Fruit fly (Drosophila melanogaster): ENCODE results near the gene noi.

The noi gene

DNA sequence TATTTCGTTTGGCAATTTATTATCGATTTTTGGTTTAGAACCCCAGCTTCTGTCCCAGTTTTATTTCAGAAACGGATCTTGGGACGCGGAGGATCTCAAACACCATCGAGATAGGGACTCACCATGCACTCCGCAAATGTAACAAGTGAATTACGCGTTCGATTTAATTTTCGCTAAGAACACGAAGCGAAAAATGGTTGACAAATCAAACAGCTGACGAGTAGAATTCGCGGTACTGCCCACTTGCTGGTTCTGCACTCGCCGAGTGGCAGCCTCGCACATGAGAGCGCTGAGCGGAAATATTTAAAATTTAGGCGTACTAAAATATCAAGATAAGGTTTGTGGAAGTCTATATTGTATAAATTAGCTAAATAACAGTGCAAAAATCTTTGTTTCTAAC lies 27.8 kb downstream of the noi start, which contains the start of gene Pi4KIIalpha (continued):
- TF ChIP-seq Sry-δ (GFP tag; optimal IDR thresholded peaks at IDR 0.05): peak; percentile 12
- no peak for TF ChIP-seq cato (GFP tag; optimal IDR thresholded peaks at IDR 0.05; ENCODE audit: borderline replicate concordance)
- no peak for TF ChIP-seq fu2 (GFP tag; optimal IDR thresholded peaks at IDR 0.05)
- peak; percentile 69 for TF ChIP-seq phol (tag; optimal IDR thresholded peaks at IDR 0.05)
- peak; percentile 66 for TF ChIP-seq CG15514 (GFP tag; optimal IDR thresholded peaks at IDR 0.05)
- no peak for TF ChIP-seq sd (tag; optimal IDR thresholded peaks at IDR 0.05)
- peak; percentile 40; the same call in 1 of the 3 replicates for TF ChIP-seq CG34422 (GFP tag; IDR thresholded peaks at IDR 0.05)
- TF ChIP-seq CG12155 (GFP tag; optimal IDR thresholded peaks at IDR 0.05): peak; percentile 82
- no peak for TF ChIP-seq Atf3 (GFP tag; optimal IDR thresholded peaks at IDR 0.05)
- peak; percentile 54 for TF ChIP-seq CG13287 (GFP tag; IDR thresholded peaks at IDR 0.05; ENCODE audit: partially characterized antibody)
- TF ChIP-seq CG1603 (tag; optimal IDR thresholded peaks at IDR 0.05): peak; percentile 55
- TF ChIP-seq salm (tag; optimal IDR thresholded peaks at IDR 0.05): no peak
- no peak for TF ChIP-seq CG4360 (GFP tag; IDR thresholded peaks at IDR 0.05)
- no peak for TF ChIP-seq dmrt99B (tag; optimal IDR thresholded peaks at IDR 0.05)
- no peak for TF ChIP-seq Rfx (GFP tag; IDR thresholded peaks at IDR 0.05)
- no peak for TF ChIP-seq CG9797 (GFP tag; optimal IDR thresholded peaks at IDR 0.05)
- TF ChIP-seq HmgZ (tag; optimal IDR thresholded peaks at IDR 0.05): peak; percentile 16

DNA sequence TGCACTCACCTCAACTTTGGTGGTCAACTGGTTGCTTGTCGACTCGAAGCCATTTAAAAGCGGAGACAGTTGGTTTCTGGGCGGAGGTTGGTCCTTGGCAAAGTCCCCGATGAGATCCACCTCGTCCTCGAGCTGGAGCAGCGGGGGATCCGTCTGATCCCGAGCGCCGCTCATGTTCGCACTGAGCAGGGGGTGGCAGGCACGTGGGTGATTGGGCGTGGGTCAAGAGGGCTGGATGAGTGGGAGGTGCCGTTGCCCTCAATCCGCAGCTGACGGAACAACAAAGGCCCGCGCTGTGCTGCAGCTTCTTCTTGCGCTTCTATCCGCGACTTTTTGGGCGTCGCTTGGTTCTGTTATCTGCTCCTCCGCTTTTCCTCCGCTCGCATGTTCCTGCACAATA lies 28.3 kb downstream of the noi start:
- TF ChIP-seq CG6272 (GFP tag; IDR thresholded peaks at IDR 0.05) (no peak), row (GFP tag; IDR thresholded peaks at IDR 0.05) (no peak), croc (GFP tag; conservative IDR thresholded peaks at IDR 0.05) (no peak), H2.0 (GFP tag; IDR thresholded peaks at IDR 0.05) (no peak), fru (optimal IDR thresholded peaks at IDR 0.05) (no peak), Dref (GFP tag; IDR thresholded peaks at IDR 0.05) (no peak), run (tag; optimal IDR thresholded peaks at IDR 0.05) (no peak), sr (GFP tag; IDR thresholded peaks at IDR 0.05) (0 out of 3 replicates have a peak, but pooled peaks have one; percentile 28), CG17385 (GFP tag; optimal IDR thresholded peaks at IDR 0.05) (peak; percentile 13), lov (optimal IDR thresholded peaks at IDR 0.05) (no peak), lov (GFP tag; IDR thresholded peaks at IDR 0.05) (0 out of 3 replicates have a peak, but pooled peaks have one; percentile 29), Med (GFP tag) (peak; percentile 61), crol (GFP tag; IDR thresholded peaks at IDR 0.05) (0 out of 2 replicates have a peak, but pooled peaks have one; percentile 24)

dm6 chr3R:5554852-5555251 lies 36.4 kb downstream of the noi start, which contains the start of gene Snm1:
TSS of gene Snm1 (plus strand) at chr3R:5555084.
- TF ChIP-seq Doc3 (GFP tag; IDR thresholded peaks at IDR 0.05; ENCODE audit: partially characterized antibody) (0 out of 3 replicates have a peak, but pooled peaks have one; percentile 11), pzg (GFP tag; optimal IDR thresholded peaks at IDR 0.05) (peak; percentile 7), sens (GFP tag) (peak; percentile 53), Sry-δ (GFP tag; optimal IDR thresholded peaks at IDR 0.05) (peak; percentile 29), hb (GFP tag; IDR thresholded peaks at IDR 0.05; ENCODE audit: partially characterized antibody) (no peak), CG3065 (GFP tag; optimal IDR thresholded peaks at IDR 0.05) (no peak), E2f2 (GFP tag; IDR thresholded peaks at IDR 0.05) (peak; percentile 77), Deaf1 (tag; optimal IDR thresholded peaks at IDR 0.05) (no peak), Opbp (GFP tag; IDR thresholded peaks at IDR 0.05; ENCODE audit: partially characterized antibody) (peak; percentile 27; the same call in 1 of the 3 replicates), Dref (GFP tag; IDR thresholded peaks at IDR 0.05) (peak; percentile 45), Bgb (GFP tag; IDR thresholded peaks at IDR 0.05; ENCODE audit: partially characterized antibody) (0 out of 2 replicates have a peak, but pooled peaks have one; percentile 25), CG14710 (tag; optimal IDR thresholded peaks at IDR 0.05) (no peak), CG13894 (tag; optimal IDR thresholded peaks at IDR 0.05) (no peak), dpn (GFP tag; optimal IDR thresholded peaks at IDR 0.05) (no peak), Scr (GFP tag; IDR thresholded peaks at IDR 0.05; ENCODE audit: partially characterized antibody) (0 out of 2 replicates have a peak, but pooled peaks have one; percentile 9), CG9797 (GFP tag; optimal IDR thresholded peaks at IDR 0.05) (peak; percentile 27), gfzf (GFP tag; optimal IDR thresholded peaks at IDR 0.05) (peak; percentile 54), BEAF-32 (GFP tag; optimal IDR thresholded peaks at IDR 0.05) (peak; percentile 9), otp (GFP tag; IDR thresholded peaks at IDR 0.05) (no peak), Trl (optimal IDR thresholded peaks at IDR 0.05) (no peak), Trl (GFP tag; optimal IDR thresholded peaks at IDR 0.05) (no peak), Myb (GFP tag; optimal IDR thresholded peaks at IDR 0.05) (no peak), CG2116 (GFP tag; optimal IDR thresholded peaks at IDR 0.05) (peak; percentile 23)

Data from whole organism, embryonic.